1 fruit fly cellular context compared by ENCODE assay signal in genomic region chrX:10472614-10473248, dm6.
TF ChIP-seq lines count a peak whose summit lies in the region.

No protein-coding gene starts in this region.

TF ChIP-seq in whole organism, embryonic, 481 proteins besides CTCF, POLR2A, EP300 and RAD21 (continued from another document and continues in another):
- no peak for TF ChIP-seq gsb (GFP tag; IDR thresholded peaks at IDR 0.05; lab: Robert Waterston, UW)
- no peak for TF ChIP-seq gcm (GFP tag; optimal IDR thresholded peaks at IDR 0.05; lab: Kevin White, UChicago)
- TF ChIP-seq CG2202 (tag; optimal IDR thresholded peaks at IDR 0.05; lab: Kevin White, UChicago): no peak
- no peak for TF ChIP-seq CG15696 (tag; optimal IDR thresholded peaks at IDR 0.05; lab: Kevin White, UChicago)
- TF ChIP-seq Gsc (GFP tag; IDR thresholded peaks at IDR 0.05; lab: Robert Waterston, UW): no peak
- TF ChIP-seq unpg (GFP tag; optimal IDR thresholded peaks at IDR 0.05; lab: Kevin White, UChicago): no peak
- peak; percentile 69; the same call in 2 of the 3 replicates for TF ChIP-seq CG6175 (GFP tag; IDR thresholded peaks at IDR 0.05; lab: Robert Waterston, UW)
- no peak for TF ChIP-seq CG7786 (GFP tag; optimal IDR thresholded peaks at IDR 0.05; lab: Kevin White, UChicago)
- TF ChIP-seq eve (GFP tag; optimal IDR thresholded peaks at IDR 0.05; lab: Kevin White, UChicago): no peak
- TF ChIP-seq sens-2 (GFP tag; IDR thresholded peaks at IDR 0.05; lab: Robert Waterston, UW): no peak
- no peak for TF ChIP-seq wek (GFP tag; optimal IDR thresholded peaks at IDR 0.05; lab: Kevin White, UChicago)
- no peak for TF ChIP-seq Dek (tag; optimal IDR thresholded peaks at IDR 0.05; lab: Kevin White, UChicago)
- peak; percentile 45 for TF ChIP-seq CHES-1-like (GFP tag; optimal IDR thresholded peaks at IDR 0.05; lab: Kevin White, UChicago)
- no peak for TF ChIP-seq ap (GFP tag; IDR thresholded peaks at IDR 0.05; lab: Robert Waterston, UW)
- TF ChIP-seq CG4730 (GFP tag; IDR thresholded peaks at IDR 0.05; lab: Robert Waterston, UW): no peak
- no peak for TF ChIP-seq CG2875 (GFP tag; optimal IDR thresholded peaks at IDR 0.05; lab: Kevin White, UChicago)
- no peak for TF ChIP-seq Sry-β (GFP tag; optimal IDR thresholded peaks at IDR 0.05; lab: Kevin White, UChicago)
- TF ChIP-seq al (GFP tag; IDR thresholded peaks at IDR 0.05; lab: Robert Waterston, UW): no peak
- TF ChIP-seq Pdp1 (GFP tag; optimal IDR thresholded peaks at IDR 0.05; lab: Kevin White, UChicago): peak in 1 of 2 experiments; percentile 69
- TF ChIP-seq CG7271 (tag; optimal IDR thresholded peaks at IDR 0.05; lab: Kevin White, UChicago): no peak
- TF ChIP-seq CG8089 (GFP tag; optimal IDR thresholded peaks at IDR 0.05; lab: Kevin White, UChicago): no peak
- no peak for TF ChIP-seq CG17359 (tag; optimal IDR thresholded peaks at IDR 0.05; lab: Kevin White, UChicago)
- no peak for TF ChIP-seq CG11456 (GFP tag; IDR thresholded peaks at IDR 0.05; lab: Robert Waterston, UW)
- no peak for TF ChIP-seq Ptx1 (GFP tag; IDR thresholded peaks at IDR 0.05; lab: Robert Waterston, UW)
- TF ChIP-seq CG5953 (GFP tag; IDR thresholded peaks at IDR 0.05; lab: Robert Waterston, UW): no peak
- 0 out of 2 replicates have a peak, but pooled peaks have one; percentile 8 for TF ChIP-seq vvl (GFP tag; IDR thresholded peaks at IDR 0.05; lab: Robert Waterston, UW)
- TF ChIP-seq fd64A (GFP tag; optimal IDR thresholded peaks at IDR 0.05; lab: Kevin White, UChicago): no peak
- TF ChIP-seq CG10959 (GFP tag; IDR thresholded peaks at IDR 0.05; lab: Robert Waterston, UW): no peak
- no peak for TF ChIP-seq Neu2 (GFP tag; optimal IDR thresholded peaks at IDR 0.05; lab: Kevin White, UChicago; ENCODE audit: borderline replicate concordance)
- no peak for TF ChIP-seq Rx (GFP tag; IDR thresholded peaks at IDR 0.05; lab: Robert Waterston, UW)
- no peak for TF ChIP-seq CG6689 (GFP tag; IDR thresholded peaks at IDR 0.05; lab: Robert Waterston, UW)
- TF ChIP-seq CG18476 (GFP tag; optimal IDR thresholded peaks at IDR 0.05; lab: Kevin White, UChicago): no peak
- TF ChIP-seq Gug (GFP tag; IDR thresholded peaks at IDR 0.05; lab: Robert Waterston, UW): no peak
- no peak for TF ChIP-seq lilli (GFP tag; optimal IDR thresholded peaks at IDR 0.05; lab: Kevin White, UChicago)
- TF ChIP-seq Bgb (GFP tag; IDR thresholded peaks at IDR 0.05; lab: Robert Waterston, UW; ENCODE audit: partially characterized antibody): no peak; the same call in 1 of the 2 replicates
- TF ChIP-seq sens (GFP tag; lab: Kevin White, UChicago): peak; percentile 51
- peak; percentile 3 for TF ChIP-seq HLH54F (GFP tag; optimal IDR thresholded peaks at IDR 0.05; lab: Kevin White, UChicago)
- TF ChIP-seq Deaf1 (tag; optimal IDR thresholded peaks at IDR 0.05; lab: Kevin White, UChicago): no peak
- no peak for TF ChIP-seq Spps (tag; optimal IDR thresholded peaks at IDR 0.05; lab: Kevin White, UChicago)
- no peak for TF ChIP-seq Hey (tag; optimal IDR thresholded peaks at IDR 0.05; lab: Kevin White, UChicago)
- TF ChIP-seq YL-1 (GFP tag; optimal IDR thresholded peaks at IDR 0.05; lab: Kevin White, UChicago): peak; percentile 81
- TF ChIP-seq Dfd (GFP tag; optimal IDR thresholded peaks at IDR 0.05; lab: Kevin White, UChicago): no peak
- TF ChIP-seq CG12391 (tag; optimal IDR thresholded peaks at IDR 0.05; lab: Kevin White, UChicago): no peak
- no peak for TF ChIP-seq p53 (GFP tag; optimal IDR thresholded peaks at IDR 0.05; lab: Kevin White, UChicago)
- no peak for TF ChIP-seq tgo (GFP tag; IDR thresholded peaks at IDR 0.05; lab: Robert Waterston, UW)
- peak; percentile 31 for TF ChIP-seq pros (GFP tag; optimal IDR thresholded peaks at IDR 0.05; lab: Kevin White, UChicago)
- no peak for TF ChIP-seq tx (GFP tag; optimal IDR thresholded peaks at IDR 0.05; lab: Kevin White, UChicago)
- TF ChIP-seq CG4328 (GFP tag; optimal IDR thresholded peaks at IDR 0.05; lab: Kevin White, UChicago): no peak
- no peak for TF ChIP-seq CG31224 (GFP tag; IDR thresholded peaks at IDR 0.05; lab: Robert Waterston, UW)
- TF ChIP-seq prd (optimal IDR thresholded peaks at IDR 0.05; lab: Kevin White, UChicago): no peak
- no peak for TF ChIP-seq prd (GFP tag; IDR thresholded peaks at IDR 0.05; lab: Robert Waterston, UW)
- TF ChIP-seq CG10209 (GFP tag; optimal IDR thresholded peaks at IDR 0.05; lab: Kevin White, UChicago): no peak
- TF ChIP-seq ham (GFP tag; IDR thresholded peaks at IDR 0.05; lab: Robert Waterston, UW): no peak
- TF ChIP-seq ara (GFP tag; IDR thresholded peaks at IDR 0.05; lab: Robert Waterston, UW): no peak
- no peak for TF ChIP-seq CG15514 (GFP tag; optimal IDR thresholded peaks at IDR 0.05; lab: Kevin White, UChicago)
- TF ChIP-seq CG17385 (GFP tag; optimal IDR thresholded peaks at IDR 0.05; lab: Kevin White, UChicago): no peak
- no peak for TF ChIP-seq CG16813 (GFP tag; IDR thresholded peaks at IDR 0.05; lab: Robert Waterston, UW; ENCODE audit: partially characterized antibody)
- no peak for TF ChIP-seq Abd-B (GFP tag; optimal IDR thresholded peaks at IDR 0.05; lab: Kevin White, UChicago)
- TF ChIP-seq Dll (GFP tag; IDR thresholded peaks at IDR 0.05; lab: Robert Waterston, UW; ENCODE audit: partially characterized antibody): no peak
- TF ChIP-seq CG17568 (GFP tag; optimal IDR thresholded peaks at IDR 0.05; lab: Kevin White, UChicago): no peak
- TF ChIP-seq CG4854 (GFP tag; optimal IDR thresholded peaks at IDR 0.05; lab: Kevin White, UChicago): no peak
- TF ChIP-seq CG18262 (tag; optimal IDR thresholded peaks at IDR 0.05; lab: Kevin White, UChicago): no peak
- TF ChIP-seq Vsx1 (GFP tag; optimal IDR thresholded peaks at IDR 0.05; lab: Kevin White, UChicago): no peak
- TF ChIP-seq CG3838 (GFP tag; optimal IDR thresholded peaks at IDR 0.05; lab: Kevin White, UChicago): peak; percentile 93
- 0 out of 2 replicates have a peak, but pooled peaks have one; percentile 18 for TF ChIP-seq CG32767 (GFP tag; IDR thresholded peaks at IDR 0.05; lab: Robert Waterston, UW)
- no peak for TF ChIP-seq sqz (GFP tag; optimal IDR thresholded peaks at IDR 0.05; lab: Kevin White, UChicago)
- TF ChIP-seq en (GFP tag; optimal IDR thresholded peaks at IDR 0.05; lab: Kevin White, UChicago): no peak
- TF ChIP-seq CG2199 (GFP tag; IDR thresholded peaks at IDR 0.05; lab: Robert Waterston, UW): 0 out of 3 replicates have a peak, but pooled peaks have one; percentile 29
- peak; percentile 24; the same call in 1 of the 2 replicates for TF ChIP-seq amos (GFP tag; IDR thresholded peaks at IDR 0.05; lab: Robert Waterston, UW; ENCODE audit: partially characterized antibody)
- peak; percentile 56 for TF ChIP-seq HmgZ (tag; optimal IDR thresholded peaks at IDR 0.05; lab: Kevin White, UChicago)
- no peak for TF ChIP-seq CG7928 (GFP tag; optimal IDR thresholded peaks at IDR 0.05; lab: Kevin White, UChicago)
- no peak for TF ChIP-seq shn (GFP tag; optimal IDR thresholded peaks at IDR 0.05; lab: Kevin White, UChicago)
- TF ChIP-seq CG4424 (GFP tag; optimal IDR thresholded peaks at IDR 0.05; lab: Kevin White, UChicago): no peak
- TF ChIP-seq fd3F (GFP tag; optimal IDR thresholded peaks at IDR 0.05; lab: Kevin White, UChicago): no peak
- TF ChIP-seq scrt (GFP tag; optimal IDR thresholded peaks at IDR 0.05; lab: Kevin White, UChicago): no peak
- no peak for TF ChIP-seq wor (GFP tag; IDR thresholded peaks at IDR 0.05; lab: Robert Waterston, UW)
- no peak for TF ChIP-seq slou (GFP tag; optimal IDR thresholded peaks at IDR 0.05; lab: Kevin White, UChicago)
- peak; percentile 42; the same call in 1 of the 2 replicates for TF ChIP-seq CG4360 (GFP tag; IDR thresholded peaks at IDR 0.05; lab: Robert Waterston, UW)
- TF ChIP-seq Lhr (GFP tag; optimal IDR thresholded peaks at IDR 0.05; lab: Kevin White, UChicago): no peak
- no peak for TF ChIP-seq GATAe (GFP tag; conservative IDR thresholded peaks at IDR 0.05; lab: Robert Waterston, UW)
- TF ChIP-seq Dbx (GFP tag; IDR thresholded peaks at IDR 0.05; lab: Robert Waterston, UW): no peak
- TF ChIP-seq Mes4 (GFP tag; optimal IDR thresholded peaks at IDR 0.05; lab: Kevin White, UChicago): no peak
- no peak for TF ChIP-seq CG3726 (GFP tag; IDR thresholded peaks at IDR 0.05; lab: Robert Waterston, UW)
- TF ChIP-seq CG3065 (GFP tag; optimal IDR thresholded peaks at IDR 0.05; lab: Kevin White, UChicago): no peak
- no peak for TF ChIP-seq CG18011 (GFP tag; optimal IDR thresholded peaks at IDR 0.05; lab: Kevin White, UChicago)
- no peak for TF ChIP-seq cad (GFP tag; optimal IDR thresholded peaks at IDR 0.05; lab: Kevin White, UChicago)
- TF ChIP-seq Tbp (GFP tag; optimal IDR thresholded peaks at IDR 0.05; lab: Kevin White, UChicago): no peak
- TF ChIP-seq Sox100B (GFP tag; optimal IDR thresholded peaks at IDR 0.05; lab: Kevin White, UChicago): no peak
- TF ChIP-seq CG6254 (GFP tag; optimal IDR thresholded peaks at IDR 0.05; lab: Kevin White, UChicago): no peak
- TF ChIP-seq H2.0 (GFP tag; IDR thresholded peaks at IDR 0.05; lab: Robert Waterston, UW): no peak
- TF ChIP-seq ftz-f1 (GFP tag; optimal IDR thresholded peaks at IDR 0.05; lab: Kevin White, UChicago): peak; percentile 31
- TF ChIP-seq Myb (GFP tag; optimal IDR thresholded peaks at IDR 0.05; lab: Kevin White, UChicago): no peak
- TF ChIP-seq CG10147 (GFP tag; optimal IDR thresholded peaks at IDR 0.05; lab: Kevin White, UChicago): no peak
- no peak for TF ChIP-seq CG14710 (tag; optimal IDR thresholded peaks at IDR 0.05; lab: Kevin White, UChicago)
- TF ChIP-seq gcm2 (GFP tag; optimal IDR thresholded peaks at IDR 0.05; lab: Kevin White, UChicago): no peak
- no peak for TF ChIP-seq Hr51 (GFP tag; optimal IDR thresholded peaks at IDR 0.05; lab: Kevin White, UChicago)
- TF ChIP-seq Rfx (GFP tag; IDR thresholded peaks at IDR 0.05; lab: Robert Waterston, UW): no peak
- no peak for TF ChIP-seq CG12769 (tag; optimal IDR thresholded peaks at IDR 0.05; lab: Kevin White, UChicago)
- no peak for TF ChIP-seq Awh (GFP tag; IDR thresholded peaks at IDR 0.05; lab: Robert Waterston, UW)
- no peak for TF ChIP-seq CG13424 (tag; optimal IDR thresholded peaks at IDR 0.05; lab: Kevin White, UChicago)
- no peak for TF ChIP-seq hth (optimal IDR thresholded peaks at IDR 0.05; lab: Kevin White, UChicago)
- TF ChIP-seq nom (GFP tag; optimal IDR thresholded peaks at IDR 0.05; lab: Kevin White, UChicago): peak; percentile 9
- no peak for TF ChIP-seq Dip3 (GFP tag; optimal IDR thresholded peaks at IDR 0.05; lab: Kevin White, UChicago)
- TF ChIP-seq ewg (GFP tag; optimal IDR thresholded peaks at IDR 0.05; lab: Kevin White, UChicago): peak; percentile 27
- TF ChIP-seq stwl (tag; optimal IDR thresholded peaks at IDR 0.05; lab: Kevin White, UChicago): peak; percentile 35
- no peak for TF ChIP-seq dati (GFP tag; IDR thresholded peaks at IDR 0.05; lab: Robert Waterston, UW)
- TF ChIP-seq CG31441 (GFP tag; IDR thresholded peaks at IDR 0.05; lab: Robert Waterston, UW): no peak
- peak; percentile 52; the same call in 1 of the 2 replicates for TF ChIP-seq MBD-R2 (GFP tag; IDR thresholded peaks at IDR 0.05; lab: Robert Waterston, UW)
- TF ChIP-seq phol (tag; optimal IDR thresholded peaks at IDR 0.05; lab: Kevin White, UChicago): peak; percentile 58
- no peak for TF ChIP-seq jumu (GFP tag; optimal IDR thresholded peaks at IDR 0.05; lab: Kevin White, UChicago)
- no peak for TF ChIP-seq insv (GFP tag; optimal IDR thresholded peaks at IDR 0.05; lab: Kevin White, UChicago)
- no peak for TF ChIP-seq klu (GFP tag; IDR thresholded peaks at IDR 0.05; lab: Robert Waterston, UW)
- TF ChIP-seq sima (GFP tag; optimal IDR thresholded peaks at IDR 0.05; lab: Kevin White, UChicago): no peak
- peak; percentile 87 for TF ChIP-seq CG8478 (optimal IDR thresholded peaks at IDR 0.05; lab: Kevin White, UChicago)
- TF ChIP-seq CG30403 (GFP tag; optimal IDR thresholded peaks at IDR 0.05; lab: Kevin White, UChicago): no peak
- no peak for TF ChIP-seq Doc2 (GFP tag; IDR thresholded peaks at IDR 0.05; lab: Robert Waterston, UW)
- TF ChIP-seq CG4617 (GFP tag; optimal IDR thresholded peaks at IDR 0.05; lab: Kevin White, UChicago; ENCODE audit: borderline replicate concordance): peak; percentile 16
- no peak for TF ChIP-seq onecut (GFP tag; IDR thresholded peaks at IDR 0.05; lab: Robert Waterston, UW)
- peak; percentile 47 for TF ChIP-seq CG10543 (GFP tag; optimal IDR thresholded peaks at IDR 0.05; lab: Kevin White, UChicago)
- TF ChIP-seq CG12155 (GFP tag; optimal IDR thresholded peaks at IDR 0.05; lab: Kevin White, UChicago): no peak
- TF ChIP-seq mld (GFP tag; IDR thresholded peaks at IDR 0.05; lab: Robert Waterston, UW; ENCODE audit: partially characterized antibody): no peak
- TF ChIP-seq CG13775 (GFP tag; optimal IDR thresholded peaks at IDR 0.05; lab: Kevin White, UChicago): no peak
- no peak for TF ChIP-seq CG9797 (GFP tag; optimal IDR thresholded peaks at IDR 0.05; lab: Kevin White, UChicago)
- no peak for TF ChIP-seq C15 (GFP tag; IDR thresholded peaks at IDR 0.05; lab: Robert Waterston, UW)
- TF ChIP-seq knrl (GFP tag; IDR thresholded peaks at IDR 0.05; lab: Robert Waterston, UW; ENCODE audit: partially characterized antibody): no peak; the same call in 2 of the 3 replicates
- no peak for TF ChIP-seq maf-S (GFP tag; optimal IDR thresholded peaks at IDR 0.05; lab: Kevin White, UChicago)
- no peak for TF ChIP-seq Blimp-1 (GFP tag; optimal IDR thresholded peaks at IDR 0.05; lab: Kevin White, UChicago)
- TF ChIP-seq Asciz (GFP tag; optimal IDR thresholded peaks at IDR 0.05; lab: Kevin White, UChicago): no peak
- TF ChIP-seq CG14667 (GFP tag; IDR thresholded peaks at IDR 0.05; lab: Robert Waterston, UW): no peak
- TF ChIP-seq crc (GFP tag; optimal IDR thresholded peaks at IDR 0.05; lab: Kevin White, UChicago): no peak
- no peak for TF ChIP-seq Elba2 (GFP tag; optimal IDR thresholded peaks at IDR 0.05; lab: Kevin White, UChicago)
- TF ChIP-seq CG8924 (tag; optimal IDR thresholded peaks at IDR 0.05; lab: Kevin White, UChicago): no peak
- TF ChIP-seq disco-r (GFP tag; optimal IDR thresholded peaks at IDR 0.05; lab: Kevin White, UChicago): no peak
- peak; percentile 15 for TF ChIP-seq dm (GFP tag; optimal IDR thresholded peaks at IDR 0.05; lab: Kevin White, UChicago)
- TF ChIP-seq nmo (GFP tag; optimal IDR thresholded peaks at IDR 0.05; lab: Kevin White, UChicago): peak; percentile 25
- no peak for TF ChIP-seq CG33213 (GFP tag; optimal IDR thresholded peaks at IDR 0.05; lab: Kevin White, UChicago)
- peak; percentile 36; the same call in 1 of the 3 replicates for TF ChIP-seq CG34224 (GFP tag; IDR thresholded peaks at IDR 0.05; lab: Robert Waterston, UW; ENCODE audit: partially characterized antibody)
- TF ChIP-seq D19A (tag; optimal IDR thresholded peaks at IDR 0.05; lab: Kevin White, UChicago): no peak
